Worm (Caenorhabditis elegans) whole organism, mixed stage, embryonic: ENCODE measurements around the gene fbxa-166.

ENCODE experiments used
- ceh-83 ChIP-seq: fragments of 200-800 bp; sonication (Bioruptor generic); optimal IDR thresholded peaks from 2 replicates; lab custom pipeline; 2018; ENCODE audit warnings: mild to moderate bottlenecking, missing genetic modification characterization, missing compliant biosample characterization
- elt-3 ChIP-seq: fragments of 150-350 bp; optimal IDR thresholded peaks from 2 replicates; lab custom pipeline; 2014; ENCODE audit warnings: missing biosample characterization, missing genetic modification characterization

- TF ChIP-seq ceh-83 (no peak), elt-3 (no peak)
These were observed 42.8 kb downstream of the fbxa-166 start, which contains the start of gene K05F6.10 for ce11 chrII:1576030-1576429.
